Worm (Caenorhabditis elegans) whole organism, L2 larva: ENCODE measurements around the gene gfi-1.

Source experiments
- C34F6.9 ChIP-seq: fragments of 150-350 bp; optimal IDR thresholded peaks from 2 replicates; lab custom pipeline; 2014; ENCODE audit warnings: missing biosample characterization, missing genetic modification characterization
- F13H6.1 ChIP-seq: sonication (generic microtip); optimal IDR thresholded peaks from 2 replicates; lab custom pipeline; 2016; ENCODE audit warnings: missing genetic modification characterization, missing compliant biosample characterization
- R02D3.7 ChIP-seq: fragments of 150-350 bp; optimal IDR thresholded peaks from 2 replicates; lab custom pipeline; 2014; ENCODE audit warnings: missing biosample characterization, missing genetic modification characterization
- Y55F3AM.14 ChIP-seq: fragments of 200-800 bp; sonication (Bioruptor generic); optimal IDR thresholded peaks from 2 replicates; lab custom pipeline; 2018; ENCODE audit warnings: mild to moderate bottlenecking, missing genetic modification characterization, missing compliant biosample characterization
- ZK546.5 ChIP-seq: sonication (generic microtip); optimal IDR thresholded peaks from 2 replicates; lab custom pipeline; 2017; ENCODE audit warnings: missing biosample characterization, missing genetic modification characterization
- aly-2 ChIP-seq: fragments of 150-350 bp; optimal IDR thresholded peaks from 2 replicates; lab custom pipeline; 2014; ENCODE audit warnings: missing biosample characterization, missing genetic modification characterization
- ama-1 ChIP-seq: fragments of 150-350 bp; optimal IDR thresholded peaks from 2 replicates; lab custom pipeline; 2018; ENCODE audit warnings: inconsistent platforms
- blmp-1 ChIP-seq: sonication (generic microtip); optimal IDR thresholded peaks from 2 replicates; lab custom pipeline; 2017; ENCODE audit warnings: missing genetic modification characterization, mild to moderate bottlenecking, missing compliant biosample characterization, antibody characterized with exemption, moderate library complexity; ENCODE audit not compliant: insufficient read depth
- ceh-16 ChIP-seq: fragments of 150-350 bp; optimal IDR thresholded peaks from 2 replicates; lab custom pipeline; 2014; ENCODE audit warnings: missing biosample characterization, missing genetic modification characterization
- ceh-82 ChIP-seq: fragments of 150-350 bp; optimal IDR thresholded peaks from 2 replicates; lab custom pipeline; 2014; ENCODE audit warnings: missing biosample characterization, missing genetic modification characterization
- crh-2 ChIP-seq: sonication (generic microtip); optimal IDR thresholded peaks from 2 replicates; lab custom pipeline; 2017; ENCODE audit warnings: missing biosample characterization, missing genetic modification characterization
- fos-1 ChIP-seq: fragments of 150-350 bp; optimal IDR thresholded peaks from 2 replicates; lab custom pipeline; 2014; ENCODE audit warnings: missing biosample characterization, missing genetic modification characterization
- gmeb-1 ChIP-seq: fragments of 150-350 bp; optimal IDR thresholded peaks from 2 replicates; lab custom pipeline; 2014; ENCODE audit warnings: missing biosample characterization, missing genetic modification characterization
- lin-13 ChIP-seq: fragments of 150-350 bp; optimal IDR thresholded peaks from 2 replicates; lab custom pipeline; 2014; ENCODE audit warnings: missing biosample characterization, missing genetic modification reagents, missing genetic modification characterization
- lin-39 ChIP-seq: fragments of 150-350 bp; optimal IDR thresholded peaks from 2 replicates; lab custom pipeline; 2014; ENCODE audit warnings: missing biosample characterization, missing genetic modification reagents, missing genetic modification characterization
- mab-5 ChIP-seq: fragments of 150-350 bp; optimal IDR thresholded peaks from 2 replicates; lab custom pipeline; 2014; ENCODE audit warnings: missing biosample characterization, missing genetic modification characterization
- mbf-1 ChIP-seq: sonication (generic microtip); optimal IDR thresholded peaks from 2 replicates; lab custom pipeline; 2017; ENCODE audit warnings: missing biosample characterization, missing genetic modification characterization
- nhr-10 ChIP-seq: sonication (generic microtip); optimal IDR thresholded peaks from 2 replicates; lab custom pipeline; 2017; ENCODE audit warnings: missing biosample characterization, missing genetic modification characterization
- nhr-12 ChIP-seq: fragments of 150-350 bp; optimal IDR thresholded peaks from 2 replicates; lab custom pipeline; 2014; ENCODE audit warnings: missing biosample characterization, missing genetic modification characterization
- nhr-129 ChIP-seq: fragments of 150-350 bp; optimal IDR thresholded peaks from 2 replicates; lab custom pipeline; 2014; ENCODE audit warnings: missing biosample characterization, missing genetic modification characterization
- nhr-25 ChIP-seq: fragments of 150-350 bp; sonication (generic microtip); optimal IDR thresholded peaks from 3 replicates; lab custom pipeline; 2014; ENCODE audit warnings: missing biosample characterization, missing genetic modification characterization
- peb-1 ChIP-seq: fragments of 150-350 bp; optimal IDR thresholded peaks from 2 replicates; lab custom pipeline; 2014; ENCODE audit warnings: missing biosample characterization, missing genetic modification characterization
- sma-3 ChIP-seq: sonication (generic microtip); optimal IDR thresholded peaks from 2 replicates; lab custom pipeline; 2016; ENCODE audit warnings: missing genetic modification reagents, missing genetic modification characterization, missing compliant biosample characterization
- sma-9 ChIP-seq, 2 experiments: fragments of 150-350 bp in 1 of 2; sonication (generic microtip) in 1 of 2; optimal IDR thresholded peaks; 2 replicates each; lab custom pipeline; 2014 to 2016; ENCODE audit warnings: missing genetic modification characterization in 2 of 2, mild to moderate bottlenecking in 1 of 2, missing biosample characterization in 1 of 2, missing compliant biosample characterization in 1 of 2, missing genetic modification reagents in 1 of 2, moderate library complexity in 1 of 2
- unc-39 ChIP-seq: fragments of 150-350 bp; optimal IDR thresholded peaks from 2 replicates; lab custom pipeline; 2014; ENCODE audit warnings: missing biosample characterization, missing genetic modification characterization
- unc-62 ChIP-seq: fragments of 150-350 bp; optimal IDR thresholded peaks from 2 replicates; lab custom pipeline; 2014; ENCODE audit warnings: missing biosample characterization, missing genetic modification reagents, missing genetic modification characterization
- zag-1 ChIP-seq: fragments of 150-350 bp; optimal IDR thresholded peaks from 2 replicates; lab custom pipeline; 2014; ENCODE audit warnings: missing biosample characterization, missing genetic modification characterization
- ztf-1 ChIP-seq: fragments of 200-800 bp; sonication (Bioruptor generic); conservative IDR thresholded peaks from 2 replicates; pipeline ENCODE4 v1.3.6; 2022; ENCODE audit warnings: missing genetic modification characterization, missing compliant biosample characterization
- ztf-11 ChIP-seq: sonication (generic microtip); optimal IDR thresholded peaks from 2 replicates; lab custom pipeline; 2017; ENCODE audit warnings: missing biosample characterization, missing genetic modification characterization
- ztf-4 ChIP-seq: fragments of 150-350 bp; optimal IDR thresholded peaks from 2 replicates; lab custom pipeline; 2014; ENCODE audit warnings: missing biosample characterization, missing genetic modification characterization

The gfi-1 gene

DNA sequence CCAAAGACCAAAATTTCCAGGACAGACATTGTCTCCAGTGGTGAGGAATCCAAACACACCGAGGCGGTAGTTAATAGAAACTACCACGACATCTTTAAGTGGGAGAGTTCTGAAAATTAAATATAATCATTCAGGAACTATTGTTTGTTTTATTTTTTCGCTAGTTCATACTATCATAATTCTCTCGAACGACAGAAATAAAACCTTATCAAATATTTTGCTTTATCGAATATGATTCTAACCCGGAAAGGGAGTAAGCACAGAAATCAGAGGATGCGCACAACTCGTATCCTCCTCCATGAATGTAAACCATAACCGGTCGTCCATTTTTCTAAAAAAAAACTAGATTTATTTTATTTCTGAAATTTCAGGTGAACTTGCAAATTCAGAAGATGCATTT is 34.9 kb downstream of the gfi-1 start:
- TF ChIP-seq fos-1 (peak; percentile 39), lin-13 (no peak), nhr-10 (no peak), unc-39 (tag; lab: Kevin White, UChicago) (no peak), ama-1 (no peak), crh-2 (tag; lab: Kevin White, UChicago) (no peak), aly-2 (tag; lab: Kevin White, UChicago) (no peak)

DNA sequence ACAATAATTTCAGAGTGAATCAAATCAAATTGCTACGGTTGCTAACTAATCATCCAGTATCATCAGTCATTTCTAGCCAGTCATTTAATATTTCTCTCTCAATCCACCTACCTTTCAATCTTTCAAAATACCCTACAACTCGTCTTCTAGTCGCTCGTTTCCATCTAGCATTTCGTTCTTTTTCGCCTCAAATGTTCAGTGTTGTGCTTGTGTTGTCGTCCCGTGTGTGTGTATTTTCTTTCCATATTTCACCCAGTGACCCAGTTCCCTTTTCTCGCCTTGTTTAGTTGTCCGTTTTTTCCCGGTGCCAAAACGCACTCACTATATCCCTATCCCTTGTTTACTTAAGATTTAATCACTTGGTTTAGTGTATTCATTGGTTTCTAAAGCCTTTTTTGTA is 38.0 kb downstream of the gfi-1 start:
- TF ChIP-seq unc-62 (no peak), ceh-82 (tag; lab: Kevin White, UChicago) (no peak), nhr-129 (tag; lab: Kevin White, UChicago) (no peak), ZK546.5 (no peak)

DNA sequence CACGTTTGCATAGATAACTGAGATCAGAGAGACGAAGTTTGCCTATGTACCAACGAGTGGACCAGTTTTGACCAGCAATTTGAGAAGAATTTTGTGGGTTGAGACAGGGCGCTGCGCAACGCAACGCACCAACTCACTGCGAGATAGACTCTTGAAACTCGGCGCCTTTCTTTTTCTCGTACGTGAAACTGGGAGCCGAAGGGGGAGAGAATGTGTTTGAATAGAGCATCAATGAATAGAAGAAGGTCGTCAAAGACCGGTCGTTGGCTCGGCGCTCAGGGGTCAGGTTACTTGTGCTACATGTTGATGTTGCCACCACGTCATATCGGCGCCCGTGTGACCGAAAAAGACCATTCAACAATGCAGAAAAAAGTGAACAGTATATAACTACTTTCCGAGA is 40.2 kb downstream of the gfi-1 start:
- TF ChIP-seq F13H6.1 (tag; lab: Kevin White, UChicago) (peak; percentile 92), peb-1 (no peak)

DNA sequence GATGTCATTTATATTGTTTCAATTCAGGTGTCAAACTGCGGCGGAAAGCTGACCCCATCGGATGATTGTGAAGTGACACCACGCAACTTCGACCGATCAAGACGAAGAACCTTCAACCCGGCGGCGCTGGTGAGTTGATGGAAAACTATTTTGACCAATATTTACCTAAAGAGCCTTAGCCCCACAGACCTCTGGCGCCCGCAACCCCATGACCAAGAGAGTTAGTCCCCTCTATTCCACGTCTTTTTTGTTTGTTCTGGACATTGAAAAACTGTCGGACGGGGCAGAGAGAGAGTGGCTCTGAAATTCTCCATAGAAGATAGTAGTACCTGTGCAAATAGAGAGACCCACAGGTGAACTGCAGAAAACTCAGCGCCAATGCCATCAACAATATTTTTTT is 41.0 kb downstream of the gfi-1 start:
- TF ChIP-seq F13H6.1 (tag; lab: Kevin White, UChicago) = peak; percentile 62
- TF ChIP-seq nhr-129 (tag; lab: Kevin White, UChicago) = peak; percentile 34
- TF ChIP-seq blmp-1 (tag; lab: Kevin White, UChicago) = no peak

DNA sequence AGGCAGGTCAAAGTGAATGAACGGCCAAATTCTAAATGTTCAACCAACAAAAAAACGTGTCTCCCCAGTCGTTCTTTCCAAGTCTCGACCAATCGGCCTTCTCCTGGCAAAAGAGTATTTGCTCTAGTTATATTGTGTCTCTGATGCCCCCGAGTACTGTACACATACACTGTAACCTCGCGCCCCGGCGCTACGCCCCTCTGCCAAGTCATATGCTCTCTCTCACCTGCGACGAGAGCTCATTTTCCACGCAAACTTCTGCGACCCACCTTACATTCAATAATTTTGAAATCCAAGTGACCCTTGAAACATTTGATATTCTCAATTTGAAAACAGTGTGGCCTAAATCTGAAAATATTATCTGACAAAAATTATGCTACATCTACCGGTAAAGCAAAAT is 42.5 kb downstream of the gfi-1 start:
- TF ChIP-seq crh-2 (tag; lab: Kevin White, UChicago) = no peak
- TF ChIP-seq zag-1 (tag; lab: Kevin White, UChicago) = no peak
- TF ChIP-seq nhr-129 (tag; lab: Kevin White, UChicago) = peak; percentile 14
- peak; percentile 83 for TF ChIP-seq F13H6.1 (tag; lab: Kevin White, UChicago)

DNA sequence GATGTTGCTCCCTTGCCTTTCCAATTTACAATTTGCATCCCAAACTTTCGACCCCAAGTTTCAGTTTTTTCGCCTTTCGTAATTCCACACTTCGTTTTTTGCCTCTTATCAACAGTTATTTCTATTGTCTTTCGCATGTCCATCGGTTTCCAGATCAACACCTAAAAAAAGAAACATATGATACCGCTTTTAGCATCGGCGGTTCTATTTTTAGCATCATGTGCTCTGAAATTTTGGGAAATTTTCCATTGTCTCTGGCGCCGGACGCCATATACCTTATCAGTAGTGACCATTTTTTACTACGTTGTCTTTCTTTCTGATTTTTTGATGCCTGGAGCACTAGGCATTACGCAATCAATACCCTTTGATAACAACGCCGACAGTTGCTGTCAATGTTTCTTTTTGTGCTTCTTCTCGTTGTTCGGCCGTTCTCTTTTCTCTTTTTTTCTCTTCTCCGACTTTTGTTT is 43.7 kb downstream of the gfi-1 start, which contains the start of gene bcl-11:
TSS of gene bcl-11 (plus strand) at position 51 of the 467 bp plus-strand sequence.
- TF ChIP-seq ztf-11 (tag; lab: Kevin White, UChicago) (no peak), sma-9 (GFP tag; optimal IDR thresholded peaks at IDR 0.05; lab: Kevin White, UChicago) (peak; percentile 19), sma-9 (tag; optimal IDR thresholded peaks at IDR 0.05; lab: Kevin White, UChicago) (no peak), nhr-129 (tag; lab: Kevin White, UChicago) (peak; percentile 1), nhr-12 (no peak), mab-5 (tag; lab: Kevin White, UChicago) (no peak), Y55F3AM.14 (peak; percentile 94), fos-1 (peak; percentile 40), lin-39 (tag; lab: Kevin White, UChicago) (no peak), ztf-4 (tag; lab: Kevin White, UChicago) (no peak), F13H6.1 (tag; lab: Kevin White, UChicago) (peak; percentile 86), ceh-16 (tag; lab: Kevin White, UChicago) (no peak), gmeb-1 (tag; lab: Kevin White, UChicago) (peak; percentile 27), C34F6.9 (tag; lab: Kevin White, UChicago) (no peak), zag-1 (tag; lab: Kevin White, UChicago) (no peak), ztf-1 (GFP tag; lab: Robert Waterston, UW) (no peak)

DNA sequence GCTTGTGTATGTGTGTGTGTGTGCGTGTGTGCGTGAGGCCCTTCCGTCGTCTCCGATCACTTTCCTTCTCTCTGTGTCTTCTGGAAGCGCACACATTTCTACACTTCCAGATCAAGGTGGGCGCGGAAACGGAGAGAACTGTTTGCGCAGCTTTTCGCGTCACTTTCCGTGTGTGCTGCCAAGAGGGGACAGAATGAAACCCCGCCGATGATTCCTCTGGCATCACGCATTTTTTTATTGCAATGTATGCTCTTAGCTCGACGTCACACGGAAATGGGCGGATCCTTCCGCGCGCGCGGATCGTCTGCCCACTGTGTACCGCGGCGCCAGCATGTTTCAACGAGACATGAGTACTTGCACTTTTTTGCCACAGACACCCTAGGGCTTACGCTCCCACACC is 44.3 kb downstream of the gfi-1 start:
- TF ChIP-seq nhr-25 (tag; lab: Kevin White, UChicago) = no peak
- peak; percentile 82 for TF ChIP-seq F13H6.1 (tag; lab: Kevin White, UChicago)
- TF ChIP-seq, all 48 proteins: peak for 1

DNA sequence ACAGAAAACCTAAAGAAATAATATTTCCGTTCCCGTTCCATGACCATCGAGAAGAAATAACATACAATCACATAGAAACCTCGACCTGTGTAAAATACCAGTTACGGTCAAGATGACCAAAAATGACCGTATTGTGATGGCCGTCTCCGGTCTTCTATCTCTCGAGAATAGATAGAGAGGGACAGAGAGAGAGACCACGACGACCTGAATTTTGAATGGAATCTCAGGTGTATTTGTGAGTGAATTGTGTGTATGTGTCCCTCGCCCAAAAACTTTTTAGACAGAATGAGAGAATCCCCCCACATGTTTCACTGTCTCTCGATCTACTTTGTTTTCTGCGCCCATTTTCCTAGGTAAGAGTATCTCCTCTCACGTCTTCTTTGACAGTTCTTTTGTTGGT is 44.9 kb downstream of the gfi-1 start:
- TF ChIP-seq blmp-1 (tag; lab: Kevin White, UChicago) = peak; percentile 55
- TF ChIP-seq mbf-1 (tag; lab: Kevin White, UChicago) = no peak
- TF ChIP-seq ceh-16 (tag; lab: Kevin White, UChicago) = no peak
- TF ChIP-seq R02D3.7 (tag; lab: Kevin White, UChicago) = no peak
- TF ChIP-seq nhr-25 (tag; lab: Kevin White, UChicago) = peak; percentile 31
- no peak for TF ChIP-seq ama-1
- TF ChIP-seq sma-3 (GFP tag; lab: Kevin White, UChicago) = no peak
